Worm (Caenorhabditis elegans) whole organism, L2 larva: Measurements from ENCODE around the gene Y32B12A.5.

Experiments used
- Y55F3AM.14 ChIP-seq: fragments of 200-800 bp; sonication (Bioruptor generic); optimal IDR thresholded peaks from 2 replicates; lab custom pipeline; 2018; ENCODE audit warnings: mild to moderate bottlenecking, missing genetic modification characterization, missing compliant biosample characterization
- elt-1 ChIP-seq: fragments of 150-350 bp; optimal IDR thresholded peaks from 2 replicates; lab custom pipeline; 2014; ENCODE audit warnings: missing biosample characterization, missing genetic modification characterization
- elt-3 ChIP-seq: sonication (generic microtip); optimal IDR thresholded peaks from 2 replicates; lab custom pipeline; 2017; ENCODE audit warnings: missing biosample characterization, missing genetic modification characterization
- peb-1 ChIP-seq: fragments of 150-350 bp; optimal IDR thresholded peaks from 2 replicates; lab custom pipeline; 2014; ENCODE audit warnings: missing biosample characterization, missing genetic modification characterization

ce11 chrV:16458714-16459113 lies 28.7 kb downstream of the Y32B12A.5 start, which contains the start of gene str-15:
- no peak for TF ChIP-seq Y55F3AM.14 (GFP tag; lab: Kevin White, UChicago)
- no peak for TF ChIP-seq elt-1 (tag; lab: Kevin White, UChicago)
- no peak for TF ChIP-seq peb-1
- TF ChIP-seq elt-3 (tag; lab: Kevin White, UChicago) = no peak
